Worm (Caenorhabditis elegans) whole organism, L3 larva: Measurements from ENCODE around the gene lgc-49.

ENCODE experiments used
- R02D3.7 ChIP-seq: fragments of 150-350 bp; optimal IDR thresholded peaks from 2 replicates; lab custom pipeline; 2014; ENCODE audit warnings: missing biosample characterization, missing genetic modification characterization
- ama-1 ChIP-seq: fragments of 150-350 bp; optimal IDR thresholded peaks from 2 replicates; lab custom pipeline; 2018
- elt-3 ChIP-seq, 3 experiments: fragments of 150-350 bp in 1 of 3; sonication (generic microtip) in 2 of 3; optimal IDR thresholded peaks; 2 replicates in 2 of 3; 4 replicates in 1 of 3; lab custom pipeline; 2014 to 2017; ENCODE audit warnings: missing biosample characterization in 3 of 3, missing genetic modification characterization in 3 of 3
- fos-1 ChIP-seq: fragments of 150-350 bp; optimal IDR thresholded peaks from 2 replicates; lab custom pipeline; 2014; ENCODE audit warnings: missing biosample characterization, missing genetic modification characterization
- lin-39 ChIP-seq: fragments of 150-350 bp; optimal IDR thresholded peaks from 2 replicates; lab custom pipeline; 2018; ENCODE audit warnings: missing biosample characterization, missing genetic modification reagents, missing genetic modification characterization
- mdl-1 ChIP-seq: fragments of 150-350 bp; optimal IDR thresholded peaks from 2 replicates; lab custom pipeline; 2014; ENCODE audit warnings: missing biosample characterization, missing genetic modification characterization
- nfya-1 ChIP-seq: sonication (generic microtip); optimal IDR thresholded peaks from 2 replicates; lab custom pipeline; 2017; ENCODE audit warnings: missing genetic modification characterization, mild to moderate bottlenecking, missing compliant biosample characterization, antibody characterized with exemption, moderate library complexity; ENCODE audit not compliant: insufficient read depth
- nhr-25 ChIP-seq: sonication (generic microtip); optimal IDR thresholded peaks from 2 replicates; lab custom pipeline; 2017; ENCODE audit warnings: missing biosample characterization, missing genetic modification characterization
- pqm-1 ChIP-seq: fragments of 150-350 bp; optimal IDR thresholded peaks from 2 replicates; lab custom pipeline; 2017; ENCODE audit warnings: missing biosample characterization, missing genetic modification characterization, inconsistent platforms
- skn-1 ChIP-seq: fragments of 150-350 bp; optimal IDR thresholded peaks from 2 replicates; lab custom pipeline; 2014; ENCODE audit warnings: missing biosample characterization, missing genetic modification characterization
- snpc-4 ChIP-seq: fragments of 150-350 bp; optimal IDR thresholded peaks from 2 replicates; lab custom pipeline; 2014; ENCODE audit warnings: missing biosample characterization, missing genetic modification characterization
- unc-39 ChIP-seq: sonication (generic microtip); optimal IDR thresholded peaks from 4 replicates; lab custom pipeline; 2017; ENCODE audit warnings: missing biosample characterization, missing genetic modification characterization
- unc-62 ChIP-seq: fragments of 150-350 bp; sonication (generic microtip); optimal IDR thresholded peaks from 4 replicates; lab custom pipeline; 2014; ENCODE audit warnings: missing biosample characterization, missing genetic modification reagents, missing genetic modification characterization
- ztf-11 ChIP-seq: fragments of 150-350 bp; optimal IDR thresholded peaks from 2 replicates; lab custom pipeline; 2014; ENCODE audit warnings: missing biosample characterization, missing genetic modification characterization

DNA sequence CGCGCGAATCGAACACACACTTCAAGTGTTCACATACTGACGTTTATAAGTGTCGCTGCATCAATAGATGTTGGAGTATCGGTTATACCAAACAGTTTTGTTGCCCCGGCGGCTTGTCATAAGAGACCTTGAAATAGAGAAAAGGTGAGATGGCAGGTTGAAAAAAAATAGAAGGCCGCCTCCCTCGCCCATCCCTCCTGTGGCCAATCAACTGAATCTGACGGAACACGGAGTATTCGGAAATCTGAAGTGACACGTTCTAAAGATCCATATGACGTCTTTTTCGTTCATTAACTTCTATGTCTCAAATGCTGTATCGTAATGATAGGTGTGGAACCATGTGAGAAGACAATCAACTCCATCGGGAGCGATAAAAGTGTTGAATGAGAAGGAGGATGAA, 8.4 kb downstream of the lgc-49 start:
- peak; percentile 36 for TF ChIP-seq nhr-25 (tag; lab: Kevin White, UChicago)
- TF ChIP-seq R02D3.7 (tag; lab: Kevin White, UChicago), result no peak
- TF ChIP-seq lin-39 (tag; lab: Kevin White, UChicago), result no peak
- TF ChIP-seq ztf-11, result no peak
- no peak for TF ChIP-seq skn-1 (tag; lab: Kevin White, UChicago)
- no peak for TF ChIP-seq fos-1 (tag; lab: Kevin White, UChicago)
- TF ChIP-seq ama-1, result no peak
- no peak for TF ChIP-seq unc-39 (tag; lab: Kevin White, UChicago)
- TF ChIP-seq pqm-1, result no peak
- TF ChIP-seq unc-62 (GFP tag; lab: Kevin White, UChicago), result no peak
- TF ChIP-seq mdl-1, result no peak
- TF ChIP-seq elt-3 (tag; optimal IDR thresholded peaks at IDR 0.05; lab: Kevin White, UChicago), result no peak
- no peak for TF ChIP-seq snpc-4 (tag; lab: Kevin White, UChicago)
- no peak for TF ChIP-seq nfya-1 (tag; lab: Kevin White, UChicago)
